Worm (Caenorhabditis elegans): ENCODE results near the gene pat-2.
A peak's percentile ranks its signal among the peaks of the same experiment; 100 is the strongest.

The pat-2 gene

DNA sequence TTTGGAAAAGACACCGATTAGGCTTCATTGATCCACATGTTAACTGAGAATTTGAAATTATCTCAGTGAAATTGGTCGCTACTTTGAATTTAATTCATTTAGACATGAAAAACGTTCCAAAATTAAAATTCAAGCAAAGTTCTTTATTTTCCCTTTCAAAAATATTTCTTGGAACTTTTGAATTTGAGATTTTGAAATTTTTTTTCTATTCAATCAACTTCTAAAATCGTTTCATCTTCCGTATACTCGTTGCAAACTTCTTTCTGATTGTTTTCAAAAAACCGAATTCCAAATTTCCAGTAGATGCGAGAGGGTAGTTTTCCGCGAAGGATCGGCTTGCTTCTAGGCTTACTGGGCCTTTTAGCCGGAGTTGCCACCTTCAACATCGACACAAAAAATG lies at the start of gene pat-2:
Gene pat-2, plus strand, starts transcription at position 301 of the 400 bp plus-strand sequence.
- TF ChIP-seq lsl-1 (GFP tag; optimal IDR thresholded peaks at IDR 0.05) (no peak), ztf-6 (GFP tag; IDR thresholded peaks at IDR 0.05) (no peak), aptf-3 (GFP tag; IDR thresholded peaks at IDR 0.05) (no peak), let-526 (GFP tag; IDR thresholded peaks at IDR 0.05) (no peak), nfya-2 (GFP tag; IDR thresholded peaks at IDR 0.05) (no peak), sdz-38 (tag; optimal IDR thresholded peaks at IDR 0.05) (no peak), unc-130 (GFP tag; optimal IDR thresholded peaks at IDR 0.05) (no peak), lag-1 (GFP tag; IDR thresholded peaks at IDR 0.05) (no peak), efl-1 (GFP tag; optimal IDR thresholded peaks at IDR 0.05) (no peak), F22D6.2 (tag; optimal IDR thresholded peaks at IDR 0.05) (no peak)

DNA sequence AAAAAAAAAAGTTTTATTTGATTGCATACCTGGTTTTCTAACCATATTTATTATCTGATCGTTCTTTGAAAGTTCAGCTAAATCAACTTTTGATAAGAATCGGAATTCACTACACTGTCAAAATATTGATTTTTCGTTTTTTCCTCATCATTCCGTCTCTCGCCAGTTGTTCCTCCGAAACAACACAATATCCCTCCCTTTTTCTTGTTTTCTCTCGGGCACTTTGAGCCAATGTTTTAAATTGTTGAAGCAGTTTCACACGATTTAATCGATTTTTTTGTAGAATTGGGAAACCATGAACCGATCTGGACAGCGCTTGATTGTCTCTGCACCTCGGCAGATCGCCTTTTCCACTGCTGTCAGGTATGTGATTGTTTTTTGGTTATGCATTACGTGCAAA lies 49.4 kb upstream of the pat-2 start, which contains the start of gene K02D10.1:
Gene K02D10.1, plus strand, starts transcription at position 284 of the 400 bp plus-strand sequence.
- TF ChIP-seq egrh-3 (GFP tag; IDR thresholded peaks at IDR 0.05) (no peak), ama-1 (optimal IDR thresholded peaks at IDR 0.05) (peak; percentile 56), ama-1 (GFP tag; optimal IDR thresholded peaks at IDR 0.05) (no peak)

DNA sequence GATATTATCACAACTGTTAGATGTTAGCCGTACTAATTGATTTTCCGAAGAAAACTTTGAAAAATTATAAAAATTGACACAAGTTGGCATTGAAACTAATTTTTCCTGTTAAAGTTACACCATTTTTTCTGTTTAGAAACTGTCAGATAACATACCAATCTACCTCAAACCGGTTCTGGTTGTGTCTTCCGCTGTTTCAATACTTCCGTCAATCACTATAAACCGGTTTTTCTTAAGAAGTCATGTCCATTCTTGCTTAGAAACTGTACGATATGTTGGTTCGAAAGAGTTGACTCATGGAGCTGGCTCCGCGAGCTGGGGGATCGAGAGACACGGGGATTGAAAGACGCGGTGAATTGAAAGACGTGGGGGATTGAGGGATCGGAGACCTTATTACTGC lies 48.5 kb upstream of the pat-2 start:
- TF ChIP-seq lin-26 (GFP tag; IDR thresholded peaks at IDR 0.05) (peak; percentile 59; the same call in 1 of the 2 replicates), athp-1 (tag; optimal IDR thresholded peaks at IDR 0.05) (no peak)

DNA sequence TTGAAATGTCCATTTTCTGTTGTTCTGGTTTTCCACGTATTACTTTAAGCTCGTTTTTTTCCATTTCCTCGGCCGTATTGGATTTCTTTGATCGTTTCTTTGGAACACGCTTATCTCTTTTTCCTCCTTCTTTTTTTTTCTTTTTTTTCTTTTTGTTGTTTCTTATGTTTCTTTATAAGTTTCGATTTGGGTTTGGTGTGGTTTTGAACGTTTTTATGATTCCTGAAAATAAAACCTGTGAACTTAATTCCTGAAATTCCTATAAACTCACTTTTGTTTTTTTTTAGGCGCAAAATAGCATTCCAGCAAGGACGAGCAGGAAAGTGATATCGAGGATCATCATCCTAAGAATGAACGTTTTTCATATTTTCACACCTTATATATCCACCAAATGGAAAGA lies 47.5 kb upstream of the pat-2 start, which contains the start of gene K02D10.2:
Gene K02D10.2, minus strand, starts transcription at position 101 of the 400 bp plus-strand sequence.
- TF ChIP-seq rcor-1 (GFP tag; IDR thresholded peaks at IDR 0.05) (no peak), snpc-1.3 (tag; optimal IDR thresholded peaks at IDR 0.05; ENCODE audit: insufficient read depth) (no peak), rpc-1 (optimal IDR thresholded peaks at IDR 0.05) (no peak), rpc-1 (tag; optimal IDR thresholded peaks at IDR 0.05) (no peak), ztf-3 (GFP tag; optimal IDR thresholded peaks at IDR 0.05) (no peak), nfya-1 (tag; optimal IDR thresholded peaks at IDR 0.05; ENCODE audit: borderline replicate concordance, insufficient read depth) (no peak), rec-8 (tag; optimal IDR thresholded peaks at IDR 0.05) (no peak), sea-2 (GFP tag; IDR thresholded peaks at IDR 0.05) (no peak), K11D2.4 (GFP tag; IDR thresholded peaks at IDR 0.05) (no peak), Y53F4B.3 (GFP tag; IDR thresholded peaks at IDR 0.05) (no peak), D2030.7 (GFP tag; IDR thresholded peaks at IDR 0.05) (no peak), attf-5 (GFP tag; optimal IDR thresholded peaks at IDR 0.05) (no peak), B0261.1 (tag; optimal IDR thresholded peaks at IDR 0.05) (no peak), dpff-1 (tag; optimal IDR thresholded peaks at IDR 0.05) (no peak), bed-2 (GFP tag; IDR thresholded peaks at IDR 0.05) (no peak), ztf-28 (GFP tag; IDR thresholded peaks at IDR 0.05) (no peak), attf-6 (GFP tag; IDR thresholded peaks at IDR 0.05) (no peak), unc-62 (GFP tag; optimal IDR thresholded peaks at IDR 0.05) (no peak)

DNA sequence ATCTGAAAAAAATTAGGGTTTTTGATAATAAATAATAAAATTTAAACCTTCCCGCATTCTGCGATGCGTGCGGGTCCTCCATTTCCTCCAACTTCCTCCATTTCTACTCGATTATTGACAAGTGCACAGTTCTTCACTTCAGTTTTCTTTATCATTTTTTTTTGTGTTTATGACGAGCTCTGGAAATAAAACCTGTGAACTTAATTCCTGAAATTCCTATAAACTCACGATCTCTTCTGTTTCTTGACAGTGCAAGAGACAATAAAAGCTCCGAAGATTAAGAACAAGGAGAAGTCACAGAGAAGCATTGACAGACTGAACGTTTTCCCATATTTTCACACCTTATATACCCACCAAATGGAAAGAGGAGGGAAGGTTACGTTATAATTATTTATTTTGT lies 46.8 kb upstream of the pat-2 start, which contains the start of gene K02D10.3:
Gene K02D10.3, minus strand, starts transcription at position 101 of the 400 bp plus-strand sequence.
- TF ChIP-seq lir-1 (GFP tag; conservative IDR thresholded peaks at IDR 0.05) (no peak), ama-1 (optimal IDR thresholded peaks at IDR 0.05) (no peak), ama-1 (GFP tag; optimal IDR thresholded peaks at IDR 0.05) (no peak), tbp1 (GFP tag; optimal IDR thresholded peaks at IDR 0.05) (no peak), F57A8.1 (GFP tag; optimal IDR thresholded peaks at IDR 0.05) (no peak), Y95B8A.8 (GFP tag; IDR thresholded peaks at IDR 0.05) (no peak), madf-10 (tag; optimal IDR thresholded peaks at IDR 0.05) (no peak), rec-8 (tag; optimal IDR thresholded peaks at IDR 0.05) (no peak), egl-44 (GFP tag; IDR thresholded peaks at IDR 0.05) (no peak), dox-1 (GFP tag; IDR thresholded peaks at IDR 0.05) (no peak), ztf-6 (GFP tag; IDR thresholded peaks at IDR 0.05) (no peak), F57C9.4 (tag; optimal IDR thresholded peaks at IDR 0.05) (no peak), F37B4.10 (GFP tag; IDR thresholded peaks at IDR 0.05) (no peak)
